Worm (Caenorhabditis elegans) whole organism, L2 larva: ENCODE results near the gene mec-12.

Experiments
- C34F6.9 ChIP-seq: fragments of 150-350 bp; optimal IDR thresholded peaks from 2 replicates; lab custom pipeline; 2014; ENCODE audit warnings: missing biosample characterization, missing genetic modification characterization
- F13H6.1 ChIP-seq: sonication (generic microtip); optimal IDR thresholded peaks from 2 replicates; lab custom pipeline; 2016; ENCODE audit warnings: missing genetic modification characterization, missing compliant biosample characterization
- Y55F3AM.14 ChIP-seq: fragments of 200-800 bp; sonication (Bioruptor generic); optimal IDR thresholded peaks from 2 replicates; lab custom pipeline; 2018; ENCODE audit warnings: mild to moderate bottlenecking, missing genetic modification characterization, missing compliant biosample characterization
- ZK546.5 ChIP-seq: sonication (generic microtip); optimal IDR thresholded peaks from 2 replicates; lab custom pipeline; 2017; ENCODE audit warnings: missing biosample characterization, missing genetic modification characterization
- alr-1 ChIP-seq: fragments of 150-350 bp; optimal IDR thresholded peaks from 2 replicates; lab custom pipeline; 2014; ENCODE audit warnings: missing biosample characterization, missing genetic modification characterization
- ama-1 ChIP-seq: fragments of 150-350 bp; optimal IDR thresholded peaks from 2 replicates; lab custom pipeline; 2018; ENCODE audit warnings: inconsistent platforms
- ceh-82 ChIP-seq: fragments of 150-350 bp; optimal IDR thresholded peaks from 2 replicates; lab custom pipeline; 2014; ENCODE audit warnings: missing biosample characterization, missing genetic modification characterization
- crh-2 ChIP-seq: sonication (generic microtip); optimal IDR thresholded peaks from 2 replicates; lab custom pipeline; 2017; ENCODE audit warnings: missing biosample characterization, missing genetic modification characterization
- dmd-4 ChIP-seq: sonication (generic microtip); optimal IDR thresholded peaks from 2 replicates; lab custom pipeline; 2017; ENCODE audit warnings: missing biosample characterization, missing genetic modification characterization
- egl-27 ChIP-seq: sonication (generic microtip); optimal IDR thresholded peaks from 3 replicates; lab custom pipeline; 2017; ENCODE audit warnings: missing biosample characterization, missing genetic modification reagents, missing genetic modification characterization
- elt-1 ChIP-seq: fragments of 150-350 bp; optimal IDR thresholded peaks from 2 replicates; lab custom pipeline; 2014; ENCODE audit warnings: missing biosample characterization, missing genetic modification characterization
- elt-3 ChIP-seq: sonication (generic microtip); optimal IDR thresholded peaks from 2 replicates; lab custom pipeline; 2017; ENCODE audit warnings: missing biosample characterization, missing genetic modification characterization
- gmeb-1 ChIP-seq: fragments of 150-350 bp; optimal IDR thresholded peaks from 2 replicates; lab custom pipeline; 2014; ENCODE audit warnings: missing biosample characterization, missing genetic modification characterization
- lin-11 ChIP-seq: fragments of 150-350 bp; sonication (generic microtip); optimal IDR thresholded peaks from 2 replicates; lab custom pipeline; 2014; ENCODE audit warnings: missing biosample characterization, missing genetic modification characterization, inconsistent platforms, mixed read lengths
- lin-13 ChIP-seq: fragments of 150-350 bp; optimal IDR thresholded peaks from 2 replicates; lab custom pipeline; 2014; ENCODE audit warnings: missing biosample characterization, missing genetic modification reagents, missing genetic modification characterization
- lin-39 ChIP-seq: fragments of 150-350 bp; optimal IDR thresholded peaks from 2 replicates; lab custom pipeline; 2014; ENCODE audit warnings: missing biosample characterization, missing genetic modification reagents, missing genetic modification characterization
- lsy-2 ChIP-seq, 2 experiments: fragments of 150-350 bp in 1 of 2; sonication (generic microtip) in 1 of 2; optimal IDR thresholded peaks; 2 replicates each; lab custom pipeline; 2014 to 2017; ENCODE audit warnings: missing biosample characterization in 2 of 2, missing genetic modification characterization in 2 of 2
- mab-5 ChIP-seq: fragments of 150-350 bp; optimal IDR thresholded peaks from 2 replicates; lab custom pipeline; 2014; ENCODE audit warnings: missing biosample characterization, missing genetic modification characterization
- mbf-1 ChIP-seq: sonication (generic microtip); optimal IDR thresholded peaks from 2 replicates; lab custom pipeline; 2017; ENCODE audit warnings: missing biosample characterization, missing genetic modification characterization
- mdl-1 ChIP-seq, 2 experiments: fragments of 150-350 bp in 1 of 2; sonication (generic microtip) in 1 of 2; optimal IDR thresholded peaks; 2 replicates each; lab custom pipeline; 2017; ENCODE audit warnings: missing biosample characterization in 2 of 2, missing genetic modification characterization in 2 of 2
- nhr-10 ChIP-seq: sonication (generic microtip); optimal IDR thresholded peaks from 2 replicates; lab custom pipeline; 2017; ENCODE audit warnings: missing biosample characterization, missing genetic modification characterization
- nhr-11 ChIP-seq: fragments of 150-350 bp; optimal IDR thresholded peaks from 2 replicates; lab custom pipeline; 2014; ENCODE audit warnings: missing biosample characterization, missing genetic modification characterization
- nhr-129 ChIP-seq: fragments of 150-350 bp; optimal IDR thresholded peaks from 2 replicates; lab custom pipeline; 2014; ENCODE audit warnings: missing biosample characterization, missing genetic modification characterization
- nhr-21 ChIP-seq: fragments of 150-350 bp; optimal IDR thresholded peaks from 2 replicates; lab custom pipeline; 2014; ENCODE audit warnings: missing biosample characterization, missing genetic modification characterization
- nhr-237 ChIP-seq: fragments of 150-350 bp; optimal IDR thresholded peaks from 2 replicates; lab custom pipeline; 2014; ENCODE audit warnings: missing biosample characterization, missing genetic modification characterization
- nhr-25 ChIP-seq: fragments of 150-350 bp; sonication (generic microtip); optimal IDR thresholded peaks from 3 replicates; lab custom pipeline; 2014; ENCODE audit warnings: missing biosample characterization, missing genetic modification characterization
- nhr-6 ChIP-seq: fragments of 150-350 bp; optimal IDR thresholded peaks from 2 replicates; lab custom pipeline; 2014; ENCODE audit warnings: missing biosample characterization, missing genetic modification characterization
- nhr-77 ChIP-seq: fragments of 150-350 bp; optimal IDR thresholded peaks from 2 replicates; lab custom pipeline; 2014; ENCODE audit warnings: missing biosample characterization, missing genetic modification characterization
- peb-1 ChIP-seq: fragments of 150-350 bp; optimal IDR thresholded peaks from 2 replicates; lab custom pipeline; 2014; ENCODE audit warnings: missing biosample characterization, missing genetic modification characterization
- sem-4 ChIP-seq: fragments of 150-350 bp; optimal IDR thresholded peaks from 2 replicates; lab custom pipeline; 2014; ENCODE audit warnings: missing biosample characterization, missing genetic modification reagents, missing genetic modification characterization
- skn-1 ChIP-seq: sonication (generic microtip); optimal IDR thresholded peaks from 2 replicates; lab custom pipeline; 2017; ENCODE audit warnings: missing biosample characterization, missing genetic modification characterization
- sma-3 ChIP-seq: sonication (generic microtip); optimal IDR thresholded peaks from 2 replicates; lab custom pipeline; 2016; ENCODE audit warnings: missing genetic modification reagents, missing genetic modification characterization, missing compliant biosample characterization
- sma-9 ChIP-seq, 2 experiments: fragments of 150-350 bp in 1 of 2; sonication (generic microtip) in 1 of 2; optimal IDR thresholded peaks; 2 replicates each; lab custom pipeline; 2014 to 2016; ENCODE audit warnings: missing genetic modification characterization in 2 of 2, mild to moderate bottlenecking in 1 of 2, missing biosample characterization in 1 of 2, missing compliant biosample characterization in 1 of 2, missing genetic modification reagents in 1 of 2, moderate library complexity in 1 of 2
- snpc-4 ChIP-seq: fragments of 150-350 bp; optimal IDR thresholded peaks from 2 replicates; lab custom pipeline; 2014; ENCODE audit warnings: missing biosample characterization, missing genetic modification characterization
- unc-39 ChIP-seq: fragments of 150-350 bp; optimal IDR thresholded peaks from 2 replicates; lab custom pipeline; 2014; ENCODE audit warnings: missing biosample characterization, missing genetic modification characterization
- unc-55 ChIP-seq: fragments of 150-350 bp; sonication (generic microtip); optimal IDR thresholded peaks from 3 replicates; lab custom pipeline; 2014; ENCODE audit warnings: missing biosample characterization, missing genetic modification reagents, missing genetic modification characterization
- ztf-1 ChIP-seq: fragments of 200-800 bp; sonication (Bioruptor generic); conservative IDR thresholded peaks from 2 replicates; pipeline ENCODE4 v1.3.6; 2022; ENCODE audit warnings: missing genetic modification characterization, missing compliant biosample characterization
- ztf-11 ChIP-seq: sonication (generic microtip); optimal IDR thresholded peaks from 2 replicates; lab custom pipeline; 2017; ENCODE audit warnings: missing biosample characterization, missing genetic modification characterization
- ztf-4 ChIP-seq: fragments of 150-350 bp; optimal IDR thresholded peaks from 2 replicates; lab custom pipeline; 2014; ENCODE audit warnings: missing biosample characterization, missing genetic modification characterization

Gene mec-12

DNA sequence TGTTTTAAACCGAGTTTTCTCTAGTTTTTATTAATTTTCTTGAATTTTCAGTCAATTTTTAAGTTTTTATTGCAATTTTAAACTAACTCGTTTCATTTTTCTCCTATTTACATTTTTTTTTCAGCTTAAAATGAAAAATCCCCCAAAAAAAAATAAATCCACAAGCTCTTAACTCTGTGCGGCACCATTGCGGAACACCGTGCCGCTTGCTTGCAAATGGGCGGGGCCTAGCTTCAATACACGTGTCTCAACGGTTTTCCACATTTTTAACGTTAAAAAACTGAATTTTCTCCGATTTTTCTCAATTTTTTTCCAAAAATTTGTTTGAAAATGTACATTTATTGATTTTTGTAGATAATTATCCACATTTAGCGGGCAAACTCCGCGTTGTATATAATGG, 36.0 kb upstream of the mec-12 start, which contains the start of gene R148.3:
Gene R148.3 (plus strand): TSS at position 347 of the 400 bp plus-strand sequence.
- TF ChIP-seq dmd-4 (tag; lab: Kevin White, UChicago) (no peak), lin-13 (GFP tag; lab: Kevin White, UChicago) (peak; percentile 61), F13H6.1 (tag; lab: Kevin White, UChicago) (peak; percentile 62), lsy-2 (tag; optimal IDR thresholded peaks at IDR 0.05; lab: Kevin White, UChicago) (peak in 1 of 2 experiments; percentile 59), unc-55 (peak; percentile 52), sma-3 (GFP tag; lab: Kevin White, UChicago) (peak; percentile 17), alr-1 (no peak), ztf-4 (tag; lab: Kevin White, UChicago) (peak; percentile 19), C34F6.9 (tag; lab: Kevin White, UChicago) (peak; percentile 21), nhr-10 (tag; lab: Kevin White, UChicago) (no peak), ztf-11 (no peak), gmeb-1 (tag; lab: Kevin White, UChicago) (peak; percentile 66), nhr-237 (no peak), nhr-77 (tag; lab: Kevin White, UChicago) (no peak), mdl-1 (tag; optimal IDR thresholded peaks at IDR 0.05; lab: Kevin White, UChicago) (peak in 1 of 2 experiments; percentile 24), ceh-82 (no peak), snpc-4 (tag; lab: Kevin White, UChicago) (peak; percentile 15), crh-2 (tag; lab: Kevin White, UChicago) (peak; percentile 75), egl-27 (no peak), lin-11 (tag; lab: Kevin White, UChicago) (peak; percentile 36), elt-1 (tag; lab: Kevin White, UChicago) (no peak), sem-4 (tag; lab: Kevin White, UChicago) (peak; percentile 27), nhr-129 (tag; lab: Kevin White, UChicago) (peak; percentile 39), nhr-25 (tag; lab: Kevin White, UChicago) (peak; percentile 37), nhr-21 (tag; lab: Kevin White, UChicago) (peak; percentile 22), skn-1 (tag; lab: Kevin White, UChicago) (no peak)

DNA sequence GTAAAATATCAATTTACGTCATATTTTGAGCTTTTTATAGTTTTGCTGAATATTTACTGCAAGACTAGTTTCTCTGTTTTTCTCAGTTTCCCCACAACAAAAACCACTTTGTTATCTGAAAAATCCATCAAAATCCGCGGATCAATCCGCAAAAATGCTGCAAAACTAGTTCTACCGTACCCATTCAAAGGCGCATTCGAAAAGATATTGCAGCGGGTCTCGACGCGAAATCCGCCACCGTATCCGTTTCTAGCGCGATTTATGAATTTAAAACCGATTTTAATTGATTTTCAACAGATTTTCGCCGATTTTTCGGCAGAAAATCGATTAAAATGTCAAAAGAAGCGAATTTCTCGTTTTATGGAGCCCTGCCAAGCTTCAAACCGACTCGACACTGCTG, 32.3 kb upstream of the mec-12 start, which contains the start of gene R148.4:
Gene R148.4 (plus strand): TSS at position 211 of the 400 bp plus-strand sequence.
- TF ChIP-seq ztf-1 (GFP tag; lab: Robert Waterston, UW) (no peak), sma-9 (GFP tag; optimal IDR thresholded peaks at IDR 0.05; lab: Kevin White, UChicago) (no peak), sma-9 (tag; optimal IDR thresholded peaks at IDR 0.05; lab: Kevin White, UChicago) (no peak)

DNA sequence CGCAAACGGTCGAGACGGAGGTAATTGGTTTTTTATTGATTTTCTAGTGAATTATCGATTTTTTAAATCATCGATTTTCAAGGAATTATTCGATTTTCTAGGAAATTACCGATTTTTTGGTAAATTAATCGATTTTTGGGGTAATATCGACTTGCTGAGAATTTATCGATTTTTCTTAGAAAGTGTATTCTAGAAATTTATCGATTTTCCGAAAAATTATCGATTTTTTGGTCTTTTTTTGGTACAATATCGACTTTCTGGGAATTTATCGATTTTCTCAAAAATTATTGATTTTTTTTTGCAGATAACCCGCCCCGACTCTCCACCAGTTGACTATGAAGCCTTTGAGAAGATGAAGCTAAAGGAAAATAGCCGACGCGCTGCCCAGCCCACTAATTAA, 31.5 kb upstream of the mec-12 start:
- TF ChIP-seq peb-1 (tag; lab: Kevin White, UChicago) (no peak), mbf-1 (tag; lab: Kevin White, UChicago) (no peak), ceh-82 (no peak), Y55F3AM.14 (GFP tag; lab: Kevin White, UChicago) (no peak), ama-1 (lab: Kevin White, UChicago) (no peak), lin-39 (tag; lab: Kevin White, UChicago) (no peak), ZK546.5 (no peak), ztf-4 (tag; lab: Kevin White, UChicago) (no peak), unc-39 (tag; lab: Kevin White, UChicago) (no peak), nhr-11 (tag; lab: Kevin White, UChicago) (no peak), elt-3 (tag; lab: Kevin White, UChicago) (no peak)

DNA sequence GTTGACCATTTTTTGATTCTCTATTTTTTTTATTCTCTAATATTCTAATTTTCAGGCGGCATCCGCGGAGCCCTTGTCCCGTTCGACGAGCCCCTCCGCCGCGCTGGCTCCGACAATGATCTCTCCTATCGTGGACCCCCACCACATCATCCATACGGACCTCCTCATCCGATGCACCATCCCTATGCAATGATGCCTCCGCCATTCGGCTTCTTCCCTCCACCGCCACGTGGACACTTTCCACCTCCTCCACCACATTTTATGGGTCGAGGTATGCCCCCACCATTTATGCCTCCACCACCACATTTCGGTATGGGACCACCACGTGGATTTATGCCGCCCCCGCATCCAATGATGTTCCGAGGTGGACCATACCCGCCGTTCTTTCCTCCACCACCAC, 30.2 kb upstream of the mec-12 start:
- TF ChIP-seq C34F6.9 (tag; lab: Kevin White, UChicago), result no peak
- no peak for TF ChIP-seq mdl-1 (tag; optimal IDR thresholded peaks at IDR 0.05; lab: Kevin White, UChicago)
- no peak for TF ChIP-seq dmd-4 (tag; lab: Kevin White, UChicago)
- TF ChIP-seq nhr-237, result no peak
- no peak for TF ChIP-seq nhr-6 (tag; lab: Kevin White, UChicago)
- no peak for TF ChIP-seq ztf-11
- no peak for TF ChIP-seq nhr-129 (tag; lab: Kevin White, UChicago)
- no peak for TF ChIP-seq skn-1 (tag; lab: Kevin White, UChicago)
- no peak for TF ChIP-seq nhr-21 (tag; lab: Kevin White, UChicago)
- TF ChIP-seq nhr-77 (tag; lab: Kevin White, UChicago), result no peak
- no peak for TF ChIP-seq mab-5 (tag; lab: Kevin White, UChicago)
